Fruit fly (Drosophila melanogaster) whole organism, wandering third instar larva: ENCODE measurements around the gene Elo68beta.

Source experiments
- Abd-B ChIP-seq: fragments of >200 bp; optimal IDR thresholded peaks from 2 replicates; lab custom pipeline; 2017; ENCODE audit warnings: missing biosample characterization, missing genetic modification characterization
- Dif ChIP-seq: fragments of 200-275, 200-300 bp; sonication (Bioruptor generic); optimal IDR thresholded peaks from 2 replicates; lab custom pipeline; 2018; ENCODE audit warnings: missing biosample characterization, missing genetic modification characterization; ENCODE audit not compliant: partially characterized antibody
- Hr83 ChIP-seq: fragments of 200-300 bp; sonication (Bioruptor generic); optimal IDR thresholded peaks from 2 replicates; lab custom pipeline; 2016; ENCODE audit warnings: missing biosample characterization, mild to moderate bottlenecking, missing genetic modification characterization, moderate library complexity; ENCODE audit not compliant: poor library complexity, severe bottlenecking
- N ChIP-seq: fragments of >200 bp; optimal IDR thresholded peaks from 2 replicates; lab custom pipeline; 2018; ENCODE audit warnings: missing biosample characterization, missing external identifiers, missing genetic modification characterization
- OdsH ChIP-seq: fragments of 200-800 bp; sonication (Bioruptor generic); optimal IDR thresholded peaks from 2 replicates; lab custom pipeline; 2016; ENCODE audit warnings: missing biosample characterization, mild to moderate bottlenecking, missing genetic modification characterization
- Sp1 ChIP-seq: fragments of 200-800 bp; sonication (Bioruptor generic); optimal IDR thresholded peaks from 3 replicates; lab custom pipeline; 2019; ENCODE audit warnings: missing biosample characterization, mild to moderate bottlenecking, missing genetic modification characterization, moderate library complexity
- br ChIP-seq: fragments of 200-800 bp; sonication (Bioruptor generic); optimal IDR thresholded peaks from 2 replicates; lab custom pipeline; 2016; ENCODE audit warnings: missing biosample characterization, missing genetic modification characterization
- dl ChIP-seq, 2 experiments: fragments of 175-275, 200-275 bp in 1 of 2; fragments of 200-275 bp in 1 of 2; sonication (Bioruptor generic); optimal IDR thresholded peaks; lab custom pipeline; 2018; ENCODE audit warnings: mild to moderate bottlenecking in 2 of 2, missing biosample characterization in 2 of 2, missing genetic modification characterization in 2 of 2, moderate library complexity in 2 of 2; ENCODE audit not compliant: partially characterized antibody in 2 of 2, insufficient read depth in 1 of 2
- dsf ChIP-seq: sonication (Bioruptor generic); optimal IDR thresholded peaks from 2 replicates; lab custom pipeline; 2016; ENCODE audit warnings: missing biosample characterization, missing genetic modification characterization, borderline replicate concordance
- h ChIP-seq: fragments of 200-800 bp; sonication (Bioruptor generic); optimal IDR thresholded peaks from 3 replicates; lab custom pipeline; 2016; ENCODE audit warnings: missing biosample characterization, mild to moderate bottlenecking, missing genetic modification characterization
- pan ChIP-seq: fragments of >200 bp; optimal IDR thresholded peaks from 2 replicates; lab custom pipeline; 2017

- TF ChIP-seq pan (lab: Kevin White, UChicago) (no peak), Dif (no peak), dl (GFP tag; optimal IDR thresholded peaks at IDR 0.05; lab: Kevin White, UChicago; ENCODE audit: insufficient read depth in 1 of 2, partially characterized antibody in 2 of 2) (no peak), h (peak; percentile 34), OdsH (GFP tag; lab: Kevin White, UChicago) (no peak), Abd-B (GFP tag; lab: Kevin White, UChicago) (no peak), Hr83 (no peak), Sp1 (GFP tag; lab: Kevin White, UChicago) (no peak), br (GFP tag; lab: Kevin White, UChicago) (no peak), N (GFP tag; lab: Kevin White, UChicago) (peak; percentile 82), dsf (no peak)
Observed at dm6 chr3L:11119901-11120418, 18.5 kb upstream of the Elo68beta start.
